Fruit fly (Drosophila melanogaster): ENCODE results near the gene Cpr65Ax2.

Gene Cpr65Ax2

DNA sequence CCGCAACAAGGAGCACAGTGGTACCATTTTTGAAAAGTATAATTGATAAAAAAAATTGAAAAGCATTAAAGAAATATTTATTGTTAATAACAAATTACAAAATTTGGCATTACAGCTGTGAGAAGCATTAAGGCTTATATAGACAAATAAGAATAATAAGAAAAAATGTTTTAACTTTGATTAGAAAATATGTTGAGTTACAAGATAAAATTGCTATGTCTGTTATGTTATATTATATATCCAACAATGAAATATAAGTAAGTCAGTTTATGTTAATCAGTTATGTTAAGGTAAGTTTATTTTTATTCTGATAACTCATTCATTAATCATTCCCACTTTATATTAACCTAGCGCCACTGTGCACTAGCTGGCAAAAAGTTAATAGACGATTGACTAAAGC is 9.2 kb upstream of the Cpr65Ax2 start:
- TF ChIP-seq CG9948 (tag; optimal IDR thresholded peaks at IDR 0.05) (no peak), D1 (tag; optimal IDR thresholded peaks at IDR 0.05) (no peak), CG10348 (GFP tag; IDR thresholded peaks at IDR 0.05) (no peak), gl (tag; optimal IDR thresholded peaks at IDR 0.05) (no peak), CG32121 (GFP tag; IDR thresholded peaks at IDR 0.05) (no peak), CG15710 (tag; optimal IDR thresholded peaks at IDR 0.05) (no peak), CG12605 (GFP tag; IDR thresholded peaks at IDR 0.05) (no peak), Pif1A (GFP tag; optimal IDR thresholded peaks at IDR 0.05) (no peak), CG8159 (tag; optimal IDR thresholded peaks at IDR 0.05) (no peak), CG34367 (tag; optimal IDR thresholded peaks at IDR 0.05) (no peak), CG14655 (GFP tag; optimal IDR thresholded peaks at IDR 0.05) (no peak), Pif1B (GFP tag; optimal IDR thresholded peaks at IDR 0.05) (no peak), CG4496 (GFP tag; IDR thresholded peaks at IDR 0.05) (no peak), Ets98B (GFP tag; IDR thresholded peaks at IDR 0.05) (no peak), fd96Ca (GFP tag; IDR thresholded peaks at IDR 0.05) (no peak), rn (GFP tag; IDR thresholded peaks at IDR 0.05) (no peak), EcR (GFP tag; optimal IDR thresholded peaks at IDR 0.05) (no peak), CG17806 (tag; optimal IDR thresholded peaks at IDR 0.05) (no peak), Snoo (tag; optimal IDR thresholded peaks at IDR 0.05) (no peak), CG8301 (tag; optimal IDR thresholded peaks at IDR 0.05) (no peak)

DNA sequence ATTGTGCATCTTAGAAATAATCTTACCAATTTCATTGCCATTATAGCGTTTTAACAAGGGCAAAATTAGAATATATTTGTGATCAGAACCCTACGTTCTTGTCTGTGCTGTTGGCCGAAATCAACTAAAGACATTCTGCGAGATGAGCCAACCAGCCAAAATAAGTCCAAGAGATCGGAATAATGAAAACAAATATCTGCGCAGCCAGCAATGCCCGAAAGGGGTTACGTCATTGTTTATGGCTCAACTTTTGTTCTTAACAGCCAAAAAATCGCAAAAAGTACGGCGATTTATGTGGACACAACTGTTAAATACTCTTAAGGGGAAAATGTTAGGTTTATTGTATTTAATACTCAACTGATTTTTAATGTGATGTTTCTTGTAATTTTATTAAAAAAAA is 7.9 kb upstream of the Cpr65Ax2 start, which contains the start of gene Cpr65Ay:
TSS of gene Cpr65Ay (minus strand) at position 101 of the 400 bp plus-strand sequence.
- TF ChIP-seq CG14655 (GFP tag; optimal IDR thresholded peaks at IDR 0.05) (no peak), CG4496 (GFP tag; IDR thresholded peaks at IDR 0.05) (no peak), D1 (tag; optimal IDR thresholded peaks at IDR 0.05) (no peak), CG8301 (tag; optimal IDR thresholded peaks at IDR 0.05) (no peak), CG34367 (tag; optimal IDR thresholded peaks at IDR 0.05) (no peak), EcR (GFP tag; optimal IDR thresholded peaks at IDR 0.05) (no peak), CG17806 (tag; optimal IDR thresholded peaks at IDR 0.05) (no peak), Pif1B (GFP tag; optimal IDR thresholded peaks at IDR 0.05) (no peak), Pif1A (GFP tag; optimal IDR thresholded peaks at IDR 0.05) (no peak), fd96Ca (GFP tag; IDR thresholded peaks at IDR 0.05) (no peak), Snoo (tag; optimal IDR thresholded peaks at IDR 0.05) (no peak), CG12605 (GFP tag; IDR thresholded peaks at IDR 0.05) (no peak), CG15710 (tag; optimal IDR thresholded peaks at IDR 0.05) (no peak), rn (GFP tag; IDR thresholded peaks at IDR 0.05) (no peak), gl (tag; optimal IDR thresholded peaks at IDR 0.05) (no peak), CG9948 (tag; optimal IDR thresholded peaks at IDR 0.05) (no peak), Ets98B (GFP tag; IDR thresholded peaks at IDR 0.05) (no peak), CG32121 (GFP tag; IDR thresholded peaks at IDR 0.05) (no peak), CG10348 (GFP tag; IDR thresholded peaks at IDR 0.05) (no peak)

DNA sequence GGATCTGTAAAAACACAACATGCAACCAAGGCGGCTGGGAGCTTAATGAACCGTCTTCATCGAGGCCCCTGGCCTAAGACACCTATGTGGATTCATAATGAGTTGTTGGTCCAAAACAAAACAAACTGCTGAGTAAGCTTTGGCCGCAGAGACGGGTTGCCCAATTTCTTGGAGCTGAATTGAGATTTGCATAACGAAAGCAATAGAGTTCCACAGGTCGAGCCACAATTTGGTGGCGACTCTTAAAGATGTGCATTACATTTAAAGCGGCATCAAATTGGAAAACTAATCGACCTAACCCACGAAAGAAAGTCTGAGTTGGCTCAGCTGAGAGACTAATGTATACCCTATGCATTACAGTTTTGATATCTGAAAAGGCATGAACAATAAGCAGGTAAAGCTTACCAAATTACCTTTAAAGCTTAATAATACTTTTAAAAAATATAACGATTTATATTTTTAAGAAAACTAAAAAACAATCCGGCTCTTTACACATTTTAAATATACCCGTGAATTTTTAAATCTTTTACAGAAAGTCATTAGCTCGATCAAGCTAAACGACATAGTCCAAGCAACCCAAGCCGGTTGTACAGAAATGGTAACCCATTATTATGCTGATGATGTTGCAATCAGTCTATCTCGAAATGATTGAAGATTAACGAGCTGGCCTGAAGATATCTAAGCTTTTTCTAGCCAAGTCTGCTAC is 6.8 kb upstream of the Cpr65Ax2 start, which contains the start of gene CG13297:
TSS of gene CG13297 (minus strand) at position 51 of the 706 bp plus-strand sequence.
- TF ChIP-seq CG10348 (GFP tag; IDR thresholded peaks at IDR 0.05): no peak
- no peak for TF ChIP-seq EcR (GFP tag; optimal IDR thresholded peaks at IDR 0.05)
- TF ChIP-seq Ets98B (GFP tag; IDR thresholded peaks at IDR 0.05): no peak
- no peak for TF ChIP-seq D1 (tag; optimal IDR thresholded peaks at IDR 0.05)
- no peak for TF ChIP-seq Snoo (tag; optimal IDR thresholded peaks at IDR 0.05)
- TF ChIP-seq CG9948 (tag; optimal IDR thresholded peaks at IDR 0.05): no peak

DNA sequence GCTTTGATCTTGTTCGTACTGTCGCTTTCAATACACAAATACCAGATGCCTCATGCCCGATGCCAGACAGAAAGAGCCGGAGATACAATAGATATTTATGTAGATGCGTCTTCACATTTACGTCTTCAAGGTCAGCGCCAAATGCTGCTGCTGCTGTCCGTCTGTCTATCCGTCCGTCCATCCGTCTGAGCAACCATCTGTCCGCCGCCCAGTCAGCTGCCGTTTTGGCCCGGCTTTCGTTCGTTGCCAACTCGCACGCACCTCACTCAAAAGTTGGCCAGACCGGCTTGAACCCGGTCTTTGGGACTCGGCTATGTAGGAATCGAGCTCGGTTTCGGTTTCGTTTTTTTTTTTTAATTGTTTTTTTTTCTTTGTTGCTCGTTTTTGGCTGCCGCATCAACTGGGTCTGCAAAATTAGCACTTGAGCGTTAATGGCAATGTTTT is 4.3 kb upstream of the Cpr65Ax2 start:
- peak; percentile 43 for TF ChIP-seq Snoo (tag; optimal IDR thresholded peaks at IDR 0.05)
- 0 out of 3 replicates have a peak, but pooled peaks have one; percentile 42 for TF ChIP-seq fd96Ca (GFP tag; IDR thresholded peaks at IDR 0.05)
- TF ChIP-seq Pif1B (GFP tag; optimal IDR thresholded peaks at IDR 0.05): peak; percentile 71
- TF ChIP-seq Pif1A (GFP tag; optimal IDR thresholded peaks at IDR 0.05): peak; percentile 81
- peak; percentile 59 for TF ChIP-seq CG34367 (tag; optimal IDR thresholded peaks at IDR 0.05)
- TF ChIP-seq rn (GFP tag; IDR thresholded peaks at IDR 0.05): no peak
- TF ChIP-seq Ets98B (GFP tag; IDR thresholded peaks at IDR 0.05): peak; percentile 61; the same call in 1 of the 2 replicates
- TF ChIP-seq CG32121 (GFP tag; IDR thresholded peaks at IDR 0.05): peak; percentile 37; the same call in 1 of the 2 replicates
- TF ChIP-seq CG17806 (tag; optimal IDR thresholded peaks at IDR 0.05): peak; percentile 35
- TF ChIP-seq CG4496 (GFP tag; IDR thresholded peaks at IDR 0.05): peak; percentile 77
- TF ChIP-seq CG8159 (tag; optimal IDR thresholded peaks at IDR 0.05): peak; percentile 42
- peak; percentile 89 for TF ChIP-seq CG13204 (GFP tag; optimal IDR thresholded peaks at IDR 0.05)
- no peak for TF ChIP-seq CG14655 (GFP tag; optimal IDR thresholded peaks at IDR 0.05)
- TF ChIP-seq CG12605 (GFP tag; IDR thresholded peaks at IDR 0.05): peak; percentile 91
- TF ChIP-seq CG8301 (tag; optimal IDR thresholded peaks at IDR 0.05): no peak
- TF ChIP-seq gl (tag; optimal IDR thresholded peaks at IDR 0.05): peak; percentile 68
- no peak for TF ChIP-seq CG10348 (GFP tag; IDR thresholded peaks at IDR 0.05)
- TF ChIP-seq CG9948 (tag; optimal IDR thresholded peaks at IDR 0.05): no peak
- TF ChIP-seq EcR (GFP tag; optimal IDR thresholded peaks at IDR 0.05): peak; percentile 73
- peak; percentile 65 for TF ChIP-seq CG15710 (tag; optimal IDR thresholded peaks at IDR 0.05)
- no peak for TF ChIP-seq D1 (tag; optimal IDR thresholded peaks at IDR 0.05)

DNA sequence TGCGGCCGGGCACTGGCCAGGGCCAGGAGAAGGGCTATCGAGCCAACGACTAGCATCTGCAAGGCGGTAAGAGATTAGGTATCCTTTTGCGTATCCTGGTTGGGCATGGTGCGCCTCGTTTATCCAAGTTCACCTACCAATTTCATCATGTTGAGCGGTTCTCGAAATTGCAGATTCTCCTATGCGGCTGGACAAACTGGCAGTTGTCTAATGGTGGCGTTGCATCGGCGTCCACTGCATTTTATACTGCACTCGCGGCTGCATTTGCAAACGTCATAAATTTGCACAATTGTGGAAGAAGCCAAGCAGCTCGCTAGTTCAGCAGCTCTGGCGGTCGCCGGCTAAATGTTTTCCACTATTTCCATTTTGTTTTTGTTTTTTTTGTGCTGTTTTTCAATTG is 1.9 kb upstream of the Cpr65Ax2 start, which contains the start of gene Acp65Aa:
TSS of gene Acp65Aa (minus strand) at position 215 of the 400 bp plus-strand sequence.
- no peak for TF ChIP-seq CG9948 (tag; optimal IDR thresholded peaks at IDR 0.05)
- TF ChIP-seq D1 (tag; optimal IDR thresholded peaks at IDR 0.05): no peak
- no peak for TF ChIP-seq CG15710 (tag; optimal IDR thresholded peaks at IDR 0.05)
- no peak for TF ChIP-seq Snoo (tag; optimal IDR thresholded peaks at IDR 0.05)
- no peak for TF ChIP-seq Ets98B (GFP tag; IDR thresholded peaks at IDR 0.05)
- TF ChIP-seq CG34367 (tag; optimal IDR thresholded peaks at IDR 0.05): no peak
- no peak for TF ChIP-seq CG13204 (GFP tag; optimal IDR thresholded peaks at IDR 0.05)
- no peak for TF ChIP-seq Pif1B (GFP tag; optimal IDR thresholded peaks at IDR 0.05)
- TF ChIP-seq CG10348 (GFP tag; IDR thresholded peaks at IDR 0.05): no peak
- no peak for TF ChIP-seq CG12605 (GFP tag; IDR thresholded peaks at IDR 0.05)
- TF ChIP-seq Pif1A (GFP tag; optimal IDR thresholded peaks at IDR 0.05): no peak
- no peak for TF ChIP-seq CG8159 (tag; optimal IDR thresholded peaks at IDR 0.05)
- no peak for TF ChIP-seq CG17806 (tag; optimal IDR thresholded peaks at IDR 0.05)
- no peak for TF ChIP-seq CG4496 (GFP tag; IDR thresholded peaks at IDR 0.05)
- no peak for TF ChIP-seq EcR (GFP tag; optimal IDR thresholded peaks at IDR 0.05)
- TF ChIP-seq CG8301 (tag; optimal IDR thresholded peaks at IDR 0.05): no peak
- no peak for TF ChIP-seq CG32121 (GFP tag; IDR thresholded peaks at IDR 0.05)
- no peak for TF ChIP-seq gl (tag; optimal IDR thresholded peaks at IDR 0.05)
